Fruit fly (Drosophila melanogaster) whole organism, wandering third instar larva: ENCODE data around the gene Gr9a.

Experiments used
- CG32264 ChIP-seq: fragments of 200-800 bp; sonication (Bioruptor generic); optimal IDR thresholded peaks from 2 replicates; lab custom pipeline; 2016; ENCODE audit warnings: missing biosample characterization, missing genetic modification characterization
- CG9705 ChIP-seq: fragments of 200-800 bp; sonication (Bioruptor generic); optimal IDR thresholded peaks from 2 replicates; lab custom pipeline; 2018; ENCODE audit warnings: missing biosample characterization, mild to moderate bottlenecking, missing genetic modification characterization
- CrebA ChIP-seq: fragments of 200-800 bp; sonication (Bioruptor generic); optimal IDR thresholded peaks from 2 replicates; lab custom pipeline; 2016; ENCODE audit warnings: missing biosample characterization, mild to moderate bottlenecking, missing genetic modification characterization, borderline replicate concordance
- Dfd ChIP-seq: fragments of >200 bp; optimal IDR thresholded peaks from 2 replicates; lab custom pipeline; 2017; ENCODE audit warnings: missing biosample characterization, missing genetic modification characterization
- Dif ChIP-seq: fragments of 200-275, 200-300 bp; sonication (Bioruptor generic); optimal IDR thresholded peaks from 2 replicates; lab custom pipeline; 2018; ENCODE audit warnings: missing biosample characterization, missing genetic modification characterization; ENCODE audit not compliant: partially characterized antibody
- GATAd ChIP-seq: sonication (Bioruptor generic); optimal IDR thresholded peaks from 2 replicates; lab custom pipeline; 2016; ENCODE audit warnings: missing biosample characterization, missing genetic modification characterization
- HLH106 ChIP-seq: fragments of 200-800 bp; optimal IDR thresholded peaks from 3 replicates; lab custom pipeline; 2019; ENCODE audit warnings: missing biosample characterization, mild to moderate bottlenecking, missing genetic modification characterization, moderate library complexity
- Hnf4 ChIP-seq: fragments of 200-800 bp; sonication (Bioruptor generic); optimal IDR thresholded peaks from 2 replicates; lab custom pipeline; 2016; ENCODE audit warnings: missing biosample characterization, mild to moderate bottlenecking, missing genetic modification characterization
- Hr78 ChIP-seq: fragments of >200 bp; optimal IDR thresholded peaks from 2 replicates; lab custom pipeline; 2017; ENCODE audit warnings: missing biosample characterization, missing genetic modification characterization
- Hr83 ChIP-seq: fragments of 200-300 bp; sonication (Bioruptor generic); optimal IDR thresholded peaks from 2 replicates; lab custom pipeline; 2016; ENCODE audit warnings: missing biosample characterization, mild to moderate bottlenecking, missing genetic modification characterization, moderate library complexity; ENCODE audit not compliant: poor library complexity, severe bottlenecking
- Jra ChIP-seq: sonication (Bioruptor generic); optimal IDR thresholded peaks from 2 replicates; lab custom pipeline; 2016; ENCODE audit warnings: missing biosample characterization, missing genetic modification characterization
- Myc ChIP-seq: fragments of >200 bp; optimal IDR thresholded peaks from 2 replicates; lab custom pipeline; 2017
- N ChIP-seq: fragments of >200 bp; optimal IDR thresholded peaks from 2 replicates; lab custom pipeline; 2018; ENCODE audit warnings: missing biosample characterization, missing external identifiers, missing genetic modification characterization
- OdsH ChIP-seq: fragments of 200-800 bp; sonication (Bioruptor generic); optimal IDR thresholded peaks from 2 replicates; lab custom pipeline; 2016; ENCODE audit warnings: missing biosample characterization, mild to moderate bottlenecking, missing genetic modification characterization
- Rel ChIP-seq, 2 experiments: fragments of 200-800 bp; sonication (Bioruptor generic) in 1 of 2; optimal IDR thresholded peaks; 2 replicates in 1 of 2; 3 replicates in 1 of 2; lab custom pipeline; 2016 to 2019; ENCODE audit warnings: mild to moderate bottlenecking in 2 of 2, missing biosample characterization in 2 of 2, missing genetic modification characterization in 2 of 2, moderate library complexity in 1 of 2
- Sp1 ChIP-seq: fragments of 200-800 bp; sonication (Bioruptor generic); optimal IDR thresholded peaks from 3 replicates; lab custom pipeline; 2019; ENCODE audit warnings: missing biosample characterization, mild to moderate bottlenecking, missing genetic modification characterization, moderate library complexity
- Vsx2 ChIP-seq: fragments of 200-300, 225-300 bp; sonication (Bioruptor generic); optimal IDR thresholded peaks from 2 replicates; lab custom pipeline; 2018; ENCODE audit warnings: missing biosample characterization, missing genetic modification characterization; ENCODE audit not compliant: partially characterized antibody
- br ChIP-seq: fragments of 200-800 bp; sonication (Bioruptor generic); optimal IDR thresholded peaks from 2 replicates; lab custom pipeline; 2016; ENCODE audit warnings: missing biosample characterization, missing genetic modification characterization
- brk ChIP-seq: fragments of 200-800 bp; sonication (Bioruptor generic); optimal IDR thresholded peaks from 2 replicates; lab custom pipeline; 2016; ENCODE audit warnings: missing biosample characterization, mild to moderate bottlenecking, missing genetic modification characterization
- dl ChIP-seq, 2 experiments: fragments of 175-275, 200-275 bp in 1 of 2; fragments of 200-275 bp in 1 of 2; sonication (Bioruptor generic); optimal IDR thresholded peaks; lab custom pipeline; 2018; ENCODE audit warnings: mild to moderate bottlenecking in 2 of 2, missing biosample characterization in 2 of 2, missing genetic modification characterization in 2 of 2, moderate library complexity in 2 of 2; ENCODE audit not compliant: partially characterized antibody in 2 of 2, insufficient read depth in 1 of 2
- ey ChIP-seq: fragments of 200-800 bp; sonication (Bioruptor generic); optimal IDR thresholded peaks from 2 replicates; lab custom pipeline; 2016; ENCODE audit warnings: missing biosample characterization, missing genetic modification characterization
- fru ChIP-seq: fragments of 200-800 bp; sonication (Bioruptor generic); optimal IDR thresholded peaks from 3 replicates; lab custom pipeline; 2016; ENCODE audit warnings: missing biosample characterization, mild to moderate bottlenecking, missing genetic modification characterization
- jim ChIP-seq: fragments of 175-275, 200-325 bp; sonication (Bioruptor generic); optimal IDR thresholded peaks from 2 replicates; lab custom pipeline; 2016; ENCODE audit warnings: missing biosample characterization, mild to moderate bottlenecking, missing genetic modification characterization
- psq ChIP-seq: fragments of 200-800 bp; sonication (Bioruptor generic); optimal IDR thresholded peaks from 3 replicates; lab custom pipeline; 2017; ENCODE audit warnings: missing biosample characterization, mild to moderate bottlenecking, missing genetic modification characterization, moderate library complexity
- rgr ChIP-seq: fragments of 200-800 bp; sonication (Bioruptor generic); optimal IDR thresholded peaks from 3 replicates; lab custom pipeline; 2016; ENCODE audit warnings: missing biosample characterization, mild to moderate bottlenecking, missing genetic modification characterization
- sage ChIP-seq: fragments of 200-800 bp; sonication (Bioruptor generic); optimal IDR thresholded peaks from 2 replicates; lab custom pipeline; 2016; ENCODE audit warnings: missing biosample characterization, mild to moderate bottlenecking, missing genetic modification characterization
- sv ChIP-seq: fragments of 200-800 bp; sonication (Bioruptor generic); optimal IDR thresholded peaks from 3 replicates; lab custom pipeline; 2016; ENCODE audit warnings: missing biosample characterization, missing genetic modification characterization
- tai ChIP-seq: sonication (Bioruptor generic); optimal IDR thresholded peaks from 2 replicates; lab custom pipeline; 2016; ENCODE audit warnings: missing biosample characterization, missing genetic modification characterization
- woc ChIP-seq: sonication (Bioruptor generic); optimal IDR thresholded peaks from 2 replicates; lab custom pipeline; 2016; ENCODE audit warnings: missing biosample characterization, mild to moderate bottlenecking, missing genetic modification characterization

Gene Gr9a

DNA sequence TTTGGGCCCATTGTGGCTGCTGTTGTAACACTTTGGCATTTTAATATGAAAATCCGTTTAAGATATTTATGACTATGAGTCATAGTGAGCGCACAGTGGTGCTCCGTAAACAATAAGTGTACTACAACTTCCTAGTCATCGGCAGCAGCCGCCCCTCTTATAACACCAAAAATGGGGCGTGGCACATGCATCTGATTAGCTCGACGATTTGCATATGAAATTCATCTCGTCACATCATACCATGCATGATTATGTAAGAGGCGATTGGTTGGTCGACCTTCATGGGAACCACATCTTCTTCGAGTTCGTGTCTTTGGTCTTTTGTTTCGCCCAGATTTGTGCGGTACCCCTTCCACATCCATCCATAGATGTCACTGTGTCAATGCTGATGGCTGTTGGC, 31.7 kb upstream of the Gr9a start:
- TF ChIP-seq OdsH (GFP tag; lab: Kevin White, UChicago) (no peak), Vsx2 (no peak), rgr (GFP tag; lab: Kevin White, UChicago) (no peak), jim (GFP tag; lab: Kevin White, UChicago) (no peak)

DNA sequence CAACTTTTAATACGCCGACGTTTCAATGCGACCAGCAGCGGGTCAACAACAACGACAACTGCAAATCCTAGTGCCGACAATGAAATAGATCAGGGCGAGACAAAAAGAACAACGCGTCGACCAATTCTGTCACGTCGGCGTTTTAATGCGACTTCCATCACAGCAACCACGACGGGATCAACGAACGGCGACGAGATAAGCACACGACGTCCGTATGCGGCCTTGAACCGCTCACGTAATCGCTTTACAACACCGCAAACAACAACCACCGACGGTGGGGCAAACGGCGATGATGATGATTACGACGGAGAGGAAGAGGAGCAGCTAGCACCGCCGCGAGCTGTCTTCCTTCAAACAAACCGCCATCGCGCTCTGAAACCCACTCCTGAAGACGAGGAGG, 21.9 kb upstream of the Gr9a start:
- no peak for TF ChIP-seq Dif
- no peak for TF ChIP-seq CG9705 (GFP tag; lab: Kevin White, UChicago)

dm6 chrX:10043873-10044272, 17.6 kb upstream of the Gr9a start:
- no peak for TF ChIP-seq Hr78 (GFP tag; lab: Kevin White, UChicago)
- no peak for TF ChIP-seq Vsx2
- TF ChIP-seq HLH106 (tag; lab: Kevin White, UChicago): no peak
- TF ChIP-seq br (GFP tag; lab: Kevin White, UChicago): no peak
- TF ChIP-seq tai (GFP tag; lab: Kevin White, UChicago): no peak
- no peak for TF ChIP-seq N (GFP tag; lab: Kevin White, UChicago)
- no peak for TF ChIP-seq jim (GFP tag; lab: Kevin White, UChicago)
- no peak for TF ChIP-seq ey (GFP tag; lab: Kevin White, UChicago)
- no peak for TF ChIP-seq Myc
- TF ChIP-seq OdsH (GFP tag; lab: Kevin White, UChicago): no peak
- TF ChIP-seq Rel (GFP tag; optimal IDR thresholded peaks at IDR 0.05; lab: Kevin White, UChicago): no peak
- no peak for TF ChIP-seq Rel (tag; optimal IDR thresholded peaks at IDR 0.05; lab: Kevin White, UChicago)
- no peak for TF ChIP-seq brk (GFP tag; lab: Kevin White, UChicago)
- TF ChIP-seq CG9705 (GFP tag; lab: Kevin White, UChicago): no peak
- no peak for TF ChIP-seq psq (GFP tag; lab: Kevin White, UChicago)
- TF ChIP-seq CrebA: no peak

- TF ChIP-seq GATAd (GFP tag; lab: Kevin White, UChicago) (no peak), brk (GFP tag; lab: Kevin White, UChicago) (no peak), Hr83 (GFP tag; lab: Kevin White, UChicago) (no peak), OdsH (GFP tag; lab: Kevin White, UChicago) (no peak), Myc (no peak), Hr78 (GFP tag; lab: Kevin White, UChicago) (no peak), Dfd (no peak), jim (GFP tag; lab: Kevin White, UChicago) (no peak), Jra (GFP tag; lab: Kevin White, UChicago) (no peak), fru (GFP tag; lab: Kevin White, UChicago) (no peak), psq (GFP tag; lab: Kevin White, UChicago) (no peak), Hnf4 (GFP tag; lab: Kevin White, UChicago) (no peak), dl (GFP tag; optimal IDR thresholded peaks at IDR 0.05; lab: Kevin White, UChicago; ENCODE audit: insufficient read depth in 1 of 2, partially characterized antibody in 2 of 2) (no peak), sage (GFP tag; lab: Kevin White, UChicago) (no peak), CrebA (no peak), tai (GFP tag; lab: Kevin White, UChicago) (no peak), woc (GFP tag; lab: Kevin White, UChicago) (no peak), sv (GFP tag; lab: Kevin White, UChicago) (no peak)
Measured at dm6 chrX:10045763-10046162, 15.7 kb upstream of the Gr9a start.

dm6 chrX:10046760-10047159, 14.7 kb upstream of the Gr9a start:
- TF ChIP-seq psq (GFP tag; lab: Kevin White, UChicago): no peak
- no peak for TF ChIP-seq CG32264 (GFP tag; lab: Kevin White, UChicago)
- no peak for TF ChIP-seq jim (GFP tag; lab: Kevin White, UChicago)
- no peak for TF ChIP-seq sage (GFP tag; lab: Kevin White, UChicago)
- TF ChIP-seq Dif: no peak
- no peak for TF ChIP-seq CrebA
- TF ChIP-seq Hnf4 (GFP tag; lab: Kevin White, UChicago): no peak
- TF ChIP-seq ey (GFP tag; lab: Kevin White, UChicago): no peak
- TF ChIP-seq Sp1 (GFP tag; lab: Kevin White, UChicago): no peak
- no peak for TF ChIP-seq br (GFP tag; lab: Kevin White, UChicago)
- TF ChIP-seq, all 38 proteins: peak for 0
